Worm (Caenorhabditis elegans) whole organism, L2 larva: ENCODE measurements around the gene K09E2.2.

Source experiments
- C34F6.9 ChIP-seq: fragments of 150-350 bp; optimal IDR thresholded peaks from 2 replicates; lab custom pipeline; 2014; ENCODE audit warnings: missing biosample characterization, missing genetic modification characterization
- F13H6.1 ChIP-seq: sonication (generic microtip); optimal IDR thresholded peaks from 2 replicates; lab custom pipeline; 2016; ENCODE audit warnings: missing genetic modification characterization, missing compliant biosample characterization
- R02D3.7 ChIP-seq: fragments of 150-350 bp; optimal IDR thresholded peaks from 2 replicates; lab custom pipeline; 2014; ENCODE audit warnings: missing biosample characterization, missing genetic modification characterization
- Y55F3AM.14 ChIP-seq: fragments of 200-800 bp; sonication (Bioruptor generic); optimal IDR thresholded peaks from 2 replicates; lab custom pipeline; 2018; ENCODE audit warnings: mild to moderate bottlenecking, missing genetic modification characterization, missing compliant biosample characterization
- ZK546.5 ChIP-seq: sonication (generic microtip); optimal IDR thresholded peaks from 2 replicates; lab custom pipeline; 2017; ENCODE audit warnings: missing biosample characterization, missing genetic modification characterization
- alr-1 ChIP-seq: fragments of 150-350 bp; optimal IDR thresholded peaks from 2 replicates; lab custom pipeline; 2014; ENCODE audit warnings: missing biosample characterization, missing genetic modification characterization
- aly-2 ChIP-seq: fragments of 150-350 bp; optimal IDR thresholded peaks from 2 replicates; lab custom pipeline; 2014; ENCODE audit warnings: missing biosample characterization, missing genetic modification characterization
- ama-1 ChIP-seq: fragments of 150-350 bp; optimal IDR thresholded peaks from 2 replicates; lab custom pipeline; 2018; ENCODE audit warnings: inconsistent platforms
- ceh-82 ChIP-seq: fragments of 150-350 bp; optimal IDR thresholded peaks from 2 replicates; lab custom pipeline; 2014; ENCODE audit warnings: missing biosample characterization, missing genetic modification characterization
- crh-2 ChIP-seq: sonication (generic microtip); optimal IDR thresholded peaks from 2 replicates; lab custom pipeline; 2017; ENCODE audit warnings: missing biosample characterization, missing genetic modification characterization
- dmd-4 ChIP-seq: sonication (generic microtip); optimal IDR thresholded peaks from 2 replicates; lab custom pipeline; 2017; ENCODE audit warnings: missing biosample characterization, missing genetic modification characterization
- egl-27 ChIP-seq: sonication (generic microtip); optimal IDR thresholded peaks from 3 replicates; lab custom pipeline; 2017; ENCODE audit warnings: missing biosample characterization, missing genetic modification reagents, missing genetic modification characterization
- elt-3 ChIP-seq: sonication (generic microtip); optimal IDR thresholded peaks from 2 replicates; lab custom pipeline; 2017; ENCODE audit warnings: missing biosample characterization, missing genetic modification characterization
- fos-1 ChIP-seq: fragments of 150-350 bp; optimal IDR thresholded peaks from 2 replicates; lab custom pipeline; 2014; ENCODE audit warnings: missing biosample characterization, missing genetic modification characterization
- lin-11 ChIP-seq: fragments of 150-350 bp; sonication (generic microtip); optimal IDR thresholded peaks from 2 replicates; lab custom pipeline; 2014; ENCODE audit warnings: missing biosample characterization, missing genetic modification characterization, inconsistent platforms, mixed read lengths
- lin-13 ChIP-seq: fragments of 150-350 bp; optimal IDR thresholded peaks from 2 replicates; lab custom pipeline; 2014; ENCODE audit warnings: missing biosample characterization, missing genetic modification reagents, missing genetic modification characterization
- lin-39 ChIP-seq: fragments of 150-350 bp; optimal IDR thresholded peaks from 2 replicates; lab custom pipeline; 2014; ENCODE audit warnings: missing biosample characterization, missing genetic modification reagents, missing genetic modification characterization
- lsy-2 ChIP-seq, 2 experiments: fragments of 150-350 bp in 1 of 2; sonication (generic microtip) in 1 of 2; optimal IDR thresholded peaks; 2 replicates each; lab custom pipeline; 2014 to 2017; ENCODE audit warnings: missing biosample characterization in 2 of 2, missing genetic modification characterization in 2 of 2
- mab-5 ChIP-seq: fragments of 150-350 bp; optimal IDR thresholded peaks from 2 replicates; lab custom pipeline; 2014; ENCODE audit warnings: missing biosample characterization, missing genetic modification characterization
- mdl-1 ChIP-seq, 2 experiments: fragments of 150-350 bp in 1 of 2; sonication (generic microtip) in 1 of 2; optimal IDR thresholded peaks; 2 replicates each; lab custom pipeline; 2017; ENCODE audit warnings: missing biosample characterization in 2 of 2, missing genetic modification characterization in 2 of 2
- nhr-10 ChIP-seq: sonication (generic microtip); optimal IDR thresholded peaks from 2 replicates; lab custom pipeline; 2017; ENCODE audit warnings: missing biosample characterization, missing genetic modification characterization
- nhr-12 ChIP-seq: fragments of 150-350 bp; optimal IDR thresholded peaks from 2 replicates; lab custom pipeline; 2014; ENCODE audit warnings: missing biosample characterization, missing genetic modification characterization
- nhr-129 ChIP-seq: fragments of 150-350 bp; optimal IDR thresholded peaks from 2 replicates; lab custom pipeline; 2014; ENCODE audit warnings: missing biosample characterization, missing genetic modification characterization
- nhr-21 ChIP-seq: fragments of 150-350 bp; optimal IDR thresholded peaks from 2 replicates; lab custom pipeline; 2014; ENCODE audit warnings: missing biosample characterization, missing genetic modification characterization
- nhr-23 ChIP-seq: fragments of 150-350 bp; optimal IDR thresholded peaks from 2 replicates; lab custom pipeline; 2014; ENCODE audit warnings: missing biosample characterization, missing genetic modification reagents, missing genetic modification characterization
- nhr-77 ChIP-seq: fragments of 150-350 bp; optimal IDR thresholded peaks from 2 replicates; lab custom pipeline; 2014; ENCODE audit warnings: missing biosample characterization, missing genetic modification characterization
- peb-1 ChIP-seq: fragments of 150-350 bp; optimal IDR thresholded peaks from 2 replicates; lab custom pipeline; 2014; ENCODE audit warnings: missing biosample characterization, missing genetic modification characterization
- sem-4 ChIP-seq: fragments of 150-350 bp; optimal IDR thresholded peaks from 2 replicates; lab custom pipeline; 2014; ENCODE audit warnings: missing biosample characterization, missing genetic modification reagents, missing genetic modification characterization
- skn-1 ChIP-seq: sonication (generic microtip); optimal IDR thresholded peaks from 2 replicates; lab custom pipeline; 2017; ENCODE audit warnings: missing biosample characterization, missing genetic modification characterization
- sma-3 ChIP-seq: sonication (generic microtip); optimal IDR thresholded peaks from 2 replicates; lab custom pipeline; 2016; ENCODE audit warnings: missing genetic modification reagents, missing genetic modification characterization, missing compliant biosample characterization
- sma-9 ChIP-seq, 2 experiments: fragments of 150-350 bp in 1 of 2; sonication (generic microtip) in 1 of 2; optimal IDR thresholded peaks; 2 replicates each; lab custom pipeline; 2014 to 2016; ENCODE audit warnings: missing genetic modification characterization in 2 of 2, mild to moderate bottlenecking in 1 of 2, missing biosample characterization in 1 of 2, missing compliant biosample characterization in 1 of 2, missing genetic modification reagents in 1 of 2, moderate library complexity in 1 of 2
- snpc-4 ChIP-seq: fragments of 150-350 bp; optimal IDR thresholded peaks from 2 replicates; lab custom pipeline; 2014; ENCODE audit warnings: missing biosample characterization, missing genetic modification characterization
- unc-39 ChIP-seq: fragments of 150-350 bp; optimal IDR thresholded peaks from 2 replicates; lab custom pipeline; 2014; ENCODE audit warnings: missing biosample characterization, missing genetic modification characterization
- unc-55 ChIP-seq: fragments of 150-350 bp; sonication (generic microtip); optimal IDR thresholded peaks from 3 replicates; lab custom pipeline; 2014; ENCODE audit warnings: missing biosample characterization, missing genetic modification reagents, missing genetic modification characterization
- unc-62 ChIP-seq: fragments of 150-350 bp; optimal IDR thresholded peaks from 2 replicates; lab custom pipeline; 2014; ENCODE audit warnings: missing biosample characterization, missing genetic modification reagents, missing genetic modification characterization
- zag-1 ChIP-seq: fragments of 150-350 bp; optimal IDR thresholded peaks from 2 replicates; lab custom pipeline; 2014; ENCODE audit warnings: missing biosample characterization, missing genetic modification characterization
- ztf-4 ChIP-seq: fragments of 150-350 bp; optimal IDR thresholded peaks from 2 replicates; lab custom pipeline; 2014; ENCODE audit warnings: missing biosample characterization, missing genetic modification characterization

K09E2.2 gene

ce11 chrX:8640654-8641053 is 32.2 kb upstream of the K09E2.2 start:
- no peak for TF ChIP-seq sem-4 (tag; lab: Kevin White, UChicago)
- TF ChIP-seq ztf-4 (tag; lab: Kevin White, UChicago) = no peak
- TF ChIP-seq fos-1 (tag; lab: Kevin White, UChicago) = peak; percentile 1
- TF ChIP-seq sma-3 = peak; percentile 13
- TF ChIP-seq sma-9 (GFP tag; optimal IDR thresholded peaks at IDR 0.05; lab: Kevin White, UChicago) = peak; percentile 18
- TF ChIP-seq sma-9 (tag; optimal IDR thresholded peaks at IDR 0.05; lab: Kevin White, UChicago) = no peak
- TF ChIP-seq crh-2 (tag; lab: Kevin White, UChicago) = peak; percentile 11

- TF ChIP-seq nhr-23 (tag; lab: Kevin White, UChicago) (no peak), dmd-4 (tag; lab: Kevin White, UChicago) (no peak), lin-11 (tag; lab: Kevin White, UChicago) (no peak), nhr-12 (no peak), peb-1 (tag; lab: Kevin White, UChicago) (no peak), lin-39 (tag; lab: Kevin White, UChicago) (no peak), C34F6.9 (no peak), crh-2 (tag; lab: Kevin White, UChicago) (no peak), aly-2 (tag; lab: Kevin White, UChicago) (no peak), elt-3 (tag; lab: Kevin White, UChicago) (no peak), skn-1 (no peak), ama-1 (no peak), nhr-21 (tag; lab: Kevin White, UChicago) (no peak), nhr-77 (tag; lab: Kevin White, UChicago) (no peak), ceh-82 (tag; lab: Kevin White, UChicago) (no peak), R02D3.7 (tag; lab: Kevin White, UChicago) (no peak), alr-1 (tag; lab: Kevin White, UChicago) (no peak), nhr-10 (no peak), unc-62 (GFP tag; lab: Kevin White, UChicago) (no peak)
Measured at ce11 chrX:8643817-8644216, 29.0 kb upstream of the K09E2.2 start, which contains the start of gene stg-2. TSS of gene stg-2 (minus strand) at chrX:8643917.

ce11 chrX:8646287-8646686 is 26.6 kb upstream of the K09E2.2 start:
- peak; percentile 28 for TF ChIP-seq crh-2 (tag; lab: Kevin White, UChicago)
- TF ChIP-seq Y55F3AM.14 (GFP tag; lab: Kevin White, UChicago) = peak; percentile 36
- peak in 1 of 2 experiments; percentile 29 for TF ChIP-seq lsy-2 (tag; optimal IDR thresholded peaks at IDR 0.05; lab: Kevin White, UChicago)
- peak; percentile 14 for TF ChIP-seq nhr-21 (tag; lab: Kevin White, UChicago)
- no peak for TF ChIP-seq ZK546.5 (tag; lab: Kevin White, UChicago)
- TF ChIP-seq nhr-77 (tag; lab: Kevin White, UChicago) = no peak
- TF ChIP-seq mdl-1 (tag; optimal IDR thresholded peaks at IDR 0.05; lab: Kevin White, UChicago) = no peak
- peak; percentile 42 for TF ChIP-seq unc-55 (GFP tag; lab: Kevin White, UChicago)
- TF ChIP-seq mab-5 = no peak
- TF ChIP-seq nhr-129 (tag; lab: Kevin White, UChicago) = peak; percentile 35
- peak; percentile 39 for TF ChIP-seq sma-3
- peak; percentile 34 for TF ChIP-seq F13H6.1 (tag; lab: Kevin White, UChicago)
- TF ChIP-seq egl-27 (tag; lab: Kevin White, UChicago) = no peak
- no peak for TF ChIP-seq R02D3.7 (tag; lab: Kevin White, UChicago)
- no peak for TF ChIP-seq peb-1 (tag; lab: Kevin White, UChicago)
- TF ChIP-seq lin-13 (GFP tag; lab: Kevin White, UChicago) = peak; percentile 8
- no peak for TF ChIP-seq alr-1 (tag; lab: Kevin White, UChicago)
- no peak for TF ChIP-seq zag-1 (tag; lab: Kevin White, UChicago)
- no peak for TF ChIP-seq C34F6.9
- TF ChIP-seq lin-39 (tag; lab: Kevin White, UChicago) = no peak
- peak; percentile 44 for TF ChIP-seq fos-1 (tag; lab: Kevin White, UChicago)
- no peak for TF ChIP-seq unc-39

- TF ChIP-seq elt-3 (tag; lab: Kevin White, UChicago) = no peak
- TF ChIP-seq lsy-2 (tag; optimal IDR thresholded peaks at IDR 0.05; lab: Kevin White, UChicago) = no peak
- no peak for TF ChIP-seq snpc-4
- no peak for TF ChIP-seq lin-13 (GFP tag; lab: Kevin White, UChicago)
- TF ChIP-seq mdl-1 (tag; optimal IDR thresholded peaks at IDR 0.05; lab: Kevin White, UChicago) = no peak
- no peak for TF ChIP-seq nhr-21 (tag; lab: Kevin White, UChicago)
Measured at ce11 chrX:8646997-8647396, 25.9 kb upstream of the K09E2.2 start, which contains the start of gene F12D9.2. TSS of gene F12D9.2 (minus strand) at chrX:8647097.
